Worm (Caenorhabditis elegans): Measurements from ENCODE around the gene F56D6.20.

ce11 chrIV:3894004-3894480 lies 18.7 kb upstream of the F56D6.20 start, which contains the start of gene F56D6.8:
- no peak for TF ChIP-seq flt-1 (GFP tag; IDR thresholded peaks at IDR 0.05)
- TF ChIP-seq aly-1 (tag; optimal IDR thresholded peaks at IDR 0.05), result no peak
- no peak for TF ChIP-seq ets-7 (tag; optimal IDR thresholded peaks at IDR 0.05)
- TF ChIP-seq tbx-11 (GFP tag; IDR thresholded peaks at IDR 0.05), result no peak
- TF ChIP-seq ama-1 (optimal IDR thresholded peaks at IDR 0.05), result no peak
